Fruit fly (Drosophila melanogaster) whole organism, embryonic: Measurements from ENCODE around the gene CG32809.

Experiments
- CG11695 ChIP-seq: fragments of 200-800 bp; sonication (Bioruptor generic); IDR thresholded peaks from 3 replicates; pipeline ENCODE4 v1.3.6; 2022; ENCODE audit warnings: missing biosample characterization, missing genetic modification characterization
- CG2199 ChIP-seq: fragments of 200-800 bp; sonication (Bioruptor generic); IDR thresholded peaks from 3 replicates; pipeline ENCODE4 v1.3.6; 2022; ENCODE audit warnings: missing biosample characterization, missing genetic modification characterization
- CG7271 ChIP-seq: fragments of 200-800 bp; sonication (Bioruptor generic); optimal IDR thresholded peaks from 2 replicates; lab custom pipeline; 2018; ENCODE audit warnings: missing biosample characterization, mild to moderate bottlenecking, missing genetic modification characterization, moderate library complexity
- Meics ChIP-seq: fragments of 200-800 bp; sonication (Bioruptor generic); optimal IDR thresholded peaks from 2 replicates; lab custom pipeline; 2017; ENCODE audit warnings: missing biosample characterization, mild to moderate bottlenecking, missing genetic modification characterization
- Vsx1 ChIP-seq: fragments of 200-800 bp; sonication (Bioruptor generic); optimal IDR thresholded peaks from 2 replicates; lab custom pipeline; 2017; ENCODE audit warnings: missing biosample characterization, mild to moderate bottlenecking, missing genetic modification characterization, missing genetic modification reagents
- ase ChIP-seq: fragments of 200-800 bp; sonication (Bioruptor generic); IDR thresholded peaks from 3 replicates; pipeline ENCODE4 v1.3.6; 2022; ENCODE audit warnings: missing biosample characterization, missing genetic modification characterization

dm6 chrX:1643640-1644039 is 48.9 kb downstream of the CG32809 start:
- TF ChIP-seq CG11695 (GFP tag; lab: Robert Waterston, UW) (no peak), CG2199 (GFP tag; lab: Robert Waterston, UW) (no peak), CG7271 (tag; lab: Kevin White, UChicago) (no peak), Meics (no peak), ase (GFP tag; lab: Robert Waterston, UW) (no peak), Vsx1 (GFP tag; lab: Kevin White, UChicago) (no peak)
